Fruit fly (Drosophila melanogaster): ENCODE measurements around the gene osp.
A peak's percentile ranks its signal among the peaks of the same experiment; 100 is the strongest.
"Not testable (repeated sequence)": the region's sequence is repeated elsewhere in the genome, so short reads cannot be mapped to it uniquely, and the experiment has no call there.

osp gene

dm6 chr2L:14688922-14689711 lies at the start of gene osp:
Gene osp, minus strand, starts transcription at chr2L:14689340.
- TF ChIP-seq pad (GFP tag; optimal IDR thresholded peaks at IDR 0.05), result peak; percentile 65
- peak; percentile 4 for TF ChIP-seq Crg-1 (GFP tag; optimal IDR thresholded peaks at IDR 0.05)
- peak; percentile 3 for TF ChIP-seq Hr96 (GFP tag; optimal IDR thresholded peaks at IDR 0.05)
- TF ChIP-seq CG14711 (tag; optimal IDR thresholded peaks at IDR 0.05), result peak; percentile 97
- peak; percentile 20 for TF ChIP-seq CG1620 (GFP tag; optimal IDR thresholded peaks at IDR 0.05)
- TF ChIP-seq toe (GFP tag; optimal IDR thresholded peaks at IDR 0.05), result peak; percentile 53
- no peak for TF ChIP-seq cnc (optimal IDR thresholded peaks at IDR 0.05)
- peak; percentile 56 for TF ChIP-seq ovo (GFP tag; optimal IDR thresholded peaks at IDR 0.05)
- peak; percentile 88 for TF ChIP-seq CG7045 (GFP tag; optimal IDR thresholded peaks at IDR 0.05)
- TF ChIP-seq CG12768 (GFP tag; optimal IDR thresholded peaks at IDR 0.05), result peak; percentile 85
- peak; percentile 98 for TF ChIP-seq CG33017 (tag; optimal IDR thresholded peaks at IDR 0.05)
- TF ChIP-seq CG5204 (GFP tag; optimal IDR thresholded peaks at IDR 0.05), result no peak
- peak; percentile 24 for TF ChIP-seq cic (GFP tag; optimal IDR thresholded peaks at IDR 0.05)
- peak; percentile 98 for TF ChIP-seq CG7101 (tag; optimal IDR thresholded peaks at IDR 0.05)
- peak; percentile 97 for TF ChIP-seq bab1 (GFP tag; optimal IDR thresholded peaks at IDR 0.05)
- TF ChIP-seq kay (GFP tag; ENCODE audit: borderline replicate concordance), result peak; percentile 8
- TF ChIP-seq tj (GFP tag; optimal IDR thresholded peaks at IDR 0.05), result peak; percentile 76
- TF ChIP-seq Mnt (GFP tag; optimal IDR thresholded peaks at IDR 0.05), result peak; percentile 71
- peak; percentile 16 for TF ChIP-seq Clk (GFP tag; optimal IDR thresholded peaks at IDR 0.05)
- TF ChIP-seq CG11617 (GFP tag; optimal IDR thresholded peaks at IDR 0.05), result peak; percentile 55

- not testable (repeated sequence) for TF ChIP-seq toe, CG7045, tj (GFP tag; optimal IDR thresholded peaks at IDR 0.05)
Observed at dm6 chr2L:14737669-14738068, 48.5 kb upstream of the osp start, which contains the start of gene CG31775. Gene CG31775, minus strand, starts transcription at chr2L:14737769.

DNA sequence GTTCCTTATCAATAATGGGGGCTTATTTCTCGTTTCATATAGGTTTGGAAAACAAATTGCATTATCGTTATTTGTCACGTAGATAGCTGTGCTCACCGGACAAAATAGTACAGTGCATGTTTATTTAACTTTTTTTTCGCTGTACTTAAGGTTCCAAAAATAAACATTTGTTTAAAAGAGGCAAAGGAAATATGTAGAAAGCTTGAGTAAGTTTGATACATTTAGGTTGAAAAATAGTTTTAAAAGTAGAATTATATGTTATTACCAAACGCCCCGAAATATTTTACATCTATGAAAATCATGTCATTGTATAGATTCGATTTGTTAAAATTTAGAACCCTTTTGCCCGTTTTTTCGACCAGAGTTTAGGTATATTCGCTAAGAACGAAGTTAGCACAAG lies 46.4 kb upstream of the osp start, which contains the start of gene CG31835:
TSS of gene CG31835 (plus strand) at position 301 of the 400 bp plus-strand sequence.
- TF ChIP-seq CG7101 (tag; optimal IDR thresholded peaks at IDR 0.05); CG33017 (tag; optimal IDR thresholded peaks at IDR 0.05); CG12768 (GFP tag; optimal IDR thresholded peaks at IDR 0.05): not testable (repeated sequence)

DNA sequence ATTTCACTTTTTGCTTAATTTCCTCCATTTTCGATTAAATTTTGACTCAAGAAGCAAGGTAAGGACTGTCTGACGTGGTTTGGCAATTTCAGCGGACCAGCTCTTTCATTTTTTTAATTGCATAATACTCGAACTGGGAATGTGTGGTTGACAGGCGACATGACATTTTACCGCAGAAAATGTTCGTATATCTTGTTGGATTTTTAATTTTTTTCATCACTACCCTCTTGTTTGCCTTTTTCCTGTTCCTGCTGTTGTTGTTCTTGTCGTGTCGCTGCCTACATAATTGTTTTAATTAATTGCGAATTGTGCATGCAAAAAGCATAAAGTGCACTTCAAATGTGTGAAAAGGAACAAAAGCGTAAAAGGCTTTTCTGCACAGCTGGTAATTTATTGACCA lies 40.9 kb upstream of the osp start, which contains the start of gene CG42685:
TSS of gene CG42685 (minus strand) at position 101 of the 400 bp plus-strand sequence.
- no peak for TF ChIP-seq bab1 (GFP tag; optimal IDR thresholded peaks at IDR 0.05)
- no peak for TF ChIP-seq CG1620 (GFP tag; optimal IDR thresholded peaks at IDR 0.05)
- no peak for TF ChIP-seq cic (GFP tag; optimal IDR thresholded peaks at IDR 0.05)
- TF ChIP-seq Crg-1 (GFP tag; optimal IDR thresholded peaks at IDR 0.05), result no peak
- TF ChIP-seq tj (GFP tag; optimal IDR thresholded peaks at IDR 0.05), result no peak
- TF ChIP-seq ovo (GFP tag; optimal IDR thresholded peaks at IDR 0.05), result no peak
- TF ChIP-seq CG5204 (GFP tag; optimal IDR thresholded peaks at IDR 0.05), result no peak
- TF ChIP-seq cnc (optimal IDR thresholded peaks at IDR 0.05), result no peak
- TF ChIP-seq CG12768 (GFP tag; optimal IDR thresholded peaks at IDR 0.05), result no peak
- no peak for TF ChIP-seq kay (GFP tag; ENCODE audit: borderline replicate concordance)
- TF ChIP-seq CG7045 (GFP tag; optimal IDR thresholded peaks at IDR 0.05), result no peak

DNA sequence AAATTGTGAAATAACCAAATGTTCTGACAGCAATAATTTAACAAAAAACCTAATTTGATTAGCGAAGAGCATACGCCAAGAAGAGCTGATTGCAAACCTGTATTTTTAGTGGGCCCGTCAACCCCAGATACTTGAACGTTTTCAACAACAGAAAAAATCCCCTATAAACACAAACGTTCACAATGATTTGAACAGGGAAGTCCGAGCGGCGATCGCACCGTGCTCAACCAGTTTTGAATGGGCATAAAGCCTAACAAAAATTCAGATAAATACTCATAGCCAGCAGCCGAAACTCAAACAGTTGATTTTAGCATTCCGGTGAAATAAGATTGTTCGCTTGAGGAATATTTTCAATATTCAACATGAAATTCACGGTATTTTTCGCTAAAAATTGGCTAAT lies 24.3 kb upstream of the osp start, which contains the start of gene CG34165:
TSS of gene CG34165 (plus strand) at position 284 of the 400 bp plus-strand sequence.
- no peak for TF ChIP-seq CG1620 (GFP tag; optimal IDR thresholded peaks at IDR 0.05)
- no peak for TF ChIP-seq pad (GFP tag; optimal IDR thresholded peaks at IDR 0.05)
- TF ChIP-seq kay (GFP tag; ENCODE audit: borderline replicate concordance), result no peak
- TF ChIP-seq CG7101 (tag; optimal IDR thresholded peaks at IDR 0.05), result no peak
- TF ChIP-seq CG7045 (GFP tag; optimal IDR thresholded peaks at IDR 0.05), result no peak
- no peak for TF ChIP-seq CG12768 (GFP tag; optimal IDR thresholded peaks at IDR 0.05)
- no peak for TF ChIP-seq CG5204 (GFP tag; optimal IDR thresholded peaks at IDR 0.05)
- TF ChIP-seq Mnt (GFP tag; optimal IDR thresholded peaks at IDR 0.05), result no peak
- no peak for TF ChIP-seq Hr96 (GFP tag; optimal IDR thresholded peaks at IDR 0.05)

DNA sequence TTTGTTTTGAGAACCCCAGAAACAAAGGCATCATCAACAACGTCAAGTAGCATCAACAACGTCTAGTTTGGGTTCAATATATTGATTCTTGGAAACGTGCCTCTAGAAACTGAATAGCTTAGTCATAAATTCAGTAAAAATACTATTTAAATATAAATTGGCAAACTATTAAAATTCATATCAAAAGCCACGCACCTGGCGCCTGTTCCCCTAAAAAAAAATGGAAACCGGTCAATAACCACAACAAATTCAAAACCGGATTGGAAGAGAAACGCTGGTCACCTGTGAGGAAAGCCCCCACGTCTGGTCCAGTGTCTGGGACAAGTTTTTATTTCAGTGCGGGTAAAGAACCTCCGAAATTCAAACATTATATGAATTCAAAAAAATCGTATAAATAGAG lies 23.1 kb upstream of the osp start, which contains the start of gene CG15282:
TSS of gene CG15282 (plus strand) at position 227 of the 400 bp plus-strand sequence.
- no peak for TF ChIP-seq Mnt (GFP tag; optimal IDR thresholded peaks at IDR 0.05)
- TF ChIP-seq cnc (optimal IDR thresholded peaks at IDR 0.05), result no peak
- TF ChIP-seq bab1 (GFP tag; optimal IDR thresholded peaks at IDR 0.05), result no peak

DNA sequence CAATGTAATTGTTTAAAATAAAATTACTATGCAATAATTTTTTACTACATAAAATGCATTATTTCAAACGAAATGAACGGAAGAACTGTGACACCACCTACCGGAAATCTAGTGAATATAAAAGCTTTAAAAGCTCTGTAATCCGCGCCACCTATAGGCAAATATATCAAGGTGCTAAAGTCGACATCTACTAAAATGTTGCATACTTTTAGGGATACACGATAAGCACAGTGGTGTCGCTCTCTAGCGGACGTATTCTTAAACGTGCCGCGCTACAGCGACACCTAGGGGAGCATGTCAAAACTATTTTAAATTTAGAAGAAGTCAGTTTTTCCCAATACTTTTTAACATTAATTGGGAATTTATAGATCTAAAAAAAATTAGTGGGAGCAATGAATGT lies 17.1 kb upstream of the osp start:
- TF ChIP-seq cnc (optimal IDR thresholded peaks at IDR 0.05) (no peak), Clk (GFP tag; optimal IDR thresholded peaks at IDR 0.05) (no peak), CG12768 (GFP tag; optimal IDR thresholded peaks at IDR 0.05) (peak; percentile 17), CG33017 (tag; optimal IDR thresholded peaks at IDR 0.05) (no peak), ovo (GFP tag; optimal IDR thresholded peaks at IDR 0.05) (peak; percentile 27), Mnt (GFP tag; optimal IDR thresholded peaks at IDR 0.05) (peak; percentile 23), CG5204 (GFP tag; optimal IDR thresholded peaks at IDR 0.05) (peak; percentile 49), pad (GFP tag; optimal IDR thresholded peaks at IDR 0.05) (peak; percentile 54), CG14711 (tag; optimal IDR thresholded peaks at IDR 0.05) (peak; percentile 16), CG11617 (GFP tag; optimal IDR thresholded peaks at IDR 0.05) (no peak), kay (GFP tag; ENCODE audit: borderline replicate concordance) (peak; percentile 10), cic (GFP tag; optimal IDR thresholded peaks at IDR 0.05) (no peak), Hr96 (GFP tag; optimal IDR thresholded peaks at IDR 0.05) (peak; percentile 85), toe (GFP tag; optimal IDR thresholded peaks at IDR 0.05) (peak; percentile 78), tj (GFP tag; optimal IDR thresholded peaks at IDR 0.05) (no peak), Crg-1 (GFP tag; optimal IDR thresholded peaks at IDR 0.05) (peak; percentile 14), bab1 (GFP tag; optimal IDR thresholded peaks at IDR 0.05) (peak; percentile 81), CG1620 (GFP tag; optimal IDR thresholded peaks at IDR 0.05) (peak; percentile 74), CG7101 (tag; optimal IDR thresholded peaks at IDR 0.05) (peak; percentile 46), CG7045 (GFP tag; optimal IDR thresholded peaks at IDR 0.05) (peak; percentile 35)
